Worm (Caenorhabditis elegans) whole organism, L1 larva: ENCODE data around the gene clec-6.

Experiments used
- C04F5.9 ChIP-seq: sonication (generic microtip); optimal IDR thresholded peaks from 2 replicates; lab custom pipeline; 2016; ENCODE audit warnings: missing genetic modification characterization, missing compliant biosample characterization
- C16A3.4 ChIP-seq: fragments of 150-350 bp; optimal IDR thresholded peaks from 2 replicates; lab custom pipeline; 2014; ENCODE audit warnings: missing biosample characterization, missing genetic modification characterization
- C34B4.2 ChIP-seq: sonication (generic microtip); optimal IDR thresholded peaks from 2 replicates; lab custom pipeline; 2017; ENCODE audit warnings: mild to moderate bottlenecking, missing genetic modification characterization, missing compliant biosample characterization
- aha-1 ChIP-seq: fragments of 150-350 bp; optimal IDR thresholded peaks from 2 replicates; lab custom pipeline; 2014; ENCODE audit warnings: missing biosample characterization, missing genetic modification characterization
- aly-2 ChIP-seq: fragments of 150-350 bp; optimal IDR thresholded peaks from 2 replicates; lab custom pipeline; 2014; ENCODE audit warnings: missing biosample characterization, missing genetic modification characterization
- ama-1 ChIP-seq: fragments of 150-350 bp; optimal IDR thresholded peaks from 2 replicates; lab custom pipeline; 2014
- blmp-1 ChIP-seq: fragments of 150-350 bp; optimal IDR thresholded peaks from 2 replicates; lab custom pipeline; 2014; ENCODE audit warnings: missing biosample characterization, missing genetic modification characterization
- ceh-88 ChIP-seq: fragments of 200-800 bp; sonication (Bioruptor generic); IDR thresholded peaks from 2 replicates; pipeline ENCODE4 v1.3.6; 2022; ENCODE audit warnings: missing genetic modification characterization, missing compliant biosample characterization
- dsc-1 ChIP-seq: sonication (generic microtip); optimal IDR thresholded peaks from 2 replicates; lab custom pipeline; 2016; ENCODE audit warnings: mild to moderate bottlenecking, missing genetic modification characterization, missing compliant biosample characterization
- efl-1 ChIP-seq, 4 experiments: fragments of 150-350 bp; optimal IDR thresholded peaks in 3 of 4; peaks in 1 of 4; 1 replicate in 1 of 4; 2 replicates in 3 of 4; lab custom pipeline; 2014; ENCODE audit warnings: missing biosample characterization in 2 of 4, missing genetic modification characterization in 2 of 4, missing genetic modification reagents in 2 of 4
- efl-3 ChIP-seq: fragments of 200-800 bp; sonication (Bioruptor generic); optimal IDR thresholded peaks from 2 replicates; lab custom pipeline; 2018; ENCODE audit warnings: mild to moderate bottlenecking, missing genetic modification characterization, missing compliant biosample characterization
- egl-13 ChIP-seq: sonication (generic microtip); optimal IDR thresholded peaks from 2 replicates; lab custom pipeline; 2016; ENCODE audit warnings: missing genotype, missing genetic modification reagents, missing genetic modification characterization, missing compliant biosample characterization
- elt-3 ChIP-seq, 6 experiments: fragments of 150-350 bp in 1 of 6; sonication (generic microtip); optimal IDR thresholded peaks; 2 replicates each; lab custom pipeline; 2017 to 2018; ENCODE audit warnings: missing biosample characterization in 6 of 6, missing genetic modification characterization in 6 of 6, inconsistent platforms in 1 of 6
- fkh-10 ChIP-seq: sonication (generic microtip); optimal IDR thresholded peaks from 2 replicates; lab custom pipeline; 2017; ENCODE audit warnings: missing biosample characterization, missing genetic modification reagents, missing genetic modification characterization
- lin-35 ChIP-seq, 2 experiments: fragments of 150-350 bp; optimal IDR thresholded peaks; 2 replicates each; lab custom pipeline; 2014; ENCODE audit warnings: missing biosample characterization in 2 of 2, missing genetic modification characterization in 2 of 2, missing genetic modification reagents in 2 of 2
- mab-9 ChIP-seq: fragments of 200-800 bp; sonication (Bioruptor generic); IDR thresholded peaks from 2 replicates; pipeline ENCODE4 v1.3.6; 2022; ENCODE audit warnings: missing genetic modification reagents, missing genetic modification characterization, missing compliant biosample characterization
- mef-2 ChIP-seq: fragments of 150-350 bp; optimal IDR thresholded peaks from 2 replicates; lab custom pipeline; 2014; ENCODE audit warnings: missing biosample characterization, missing genetic modification characterization
- mep-1 ChIP-seq: fragments of 150-350 bp; optimal IDR thresholded peaks from 2 replicates; lab custom pipeline; 2014; ENCODE audit warnings: missing biosample characterization, missing genetic modification characterization
- nhr-12 ChIP-seq: sonication (generic microtip); optimal IDR thresholded peaks from 2 replicates; lab custom pipeline; 2017; ENCODE audit warnings: missing biosample characterization, missing genetic modification characterization
- nhr-20 ChIP-seq: sonication (generic microtip); optimal IDR thresholded peaks from 2 replicates; lab custom pipeline; 2016; ENCODE audit warnings: mild to moderate bottlenecking, missing genetic modification characterization, missing compliant biosample characterization
- nhr-28 ChIP-seq: fragments of 150-350 bp; optimal IDR thresholded peaks from 2 replicates; lab custom pipeline; 2014; ENCODE audit warnings: missing biosample characterization, missing genetic modification characterization
- nhr-71 ChIP-seq: sonication (generic microtip); optimal IDR thresholded peaks from 2 replicates; lab custom pipeline; 2016; ENCODE audit warnings: mild to moderate bottlenecking, missing genetic modification characterization, moderate library complexity, missing compliant biosample characterization
- nhr-76 ChIP-seq: sonication (generic microtip); optimal IDR thresholded peaks from 2 replicates; lab custom pipeline; 2017; ENCODE audit warnings: missing biosample characterization, missing genetic modification characterization
- nhr-77 ChIP-seq: fragments of 150-350 bp; optimal IDR thresholded peaks from 2 replicates; lab custom pipeline; 2014; ENCODE audit warnings: missing biosample characterization, missing genetic modification characterization
- nhr-84 ChIP-seq: sonication (generic microtip); optimal IDR thresholded peaks from 2 replicates; lab custom pipeline; 2017; ENCODE audit warnings: missing biosample characterization, missing genetic modification characterization
- pax-3 ChIP-seq: fragments of 200-800 bp; sonication (Bioruptor generic); optimal IDR thresholded peaks from 2 replicates; lab custom pipeline; 2018; ENCODE audit warnings: mild to moderate bottlenecking, missing genetic modification characterization, moderate library complexity, missing compliant biosample characterization
- skn-1 ChIP-seq: fragments of 150-350 bp; optimal IDR thresholded peaks from 2 replicates; lab custom pipeline; 2014; ENCODE audit warnings: missing biosample characterization, missing genetic modification characterization
- snpc-4 ChIP-seq: fragments of 150-350 bp; optimal IDR thresholded peaks from 2 replicates; lab custom pipeline; 2014; ENCODE audit warnings: missing biosample characterization, missing genetic modification characterization
- snu-23 ChIP-seq: sonication (generic microtip); optimal IDR thresholded peaks from 2 replicates; lab custom pipeline; 2016; ENCODE audit warnings: missing genetic modification characterization, missing compliant biosample characterization
- sox-4 ChIP-seq: sonication (generic microtip); optimal IDR thresholded peaks from 2 replicates; lab custom pipeline; 2016; ENCODE audit warnings: missing genetic modification characterization, missing compliant biosample characterization
- swsn-7 ChIP-seq: sonication (generic microtip); optimal IDR thresholded peaks from 2 replicates; lab custom pipeline; 2016; ENCODE audit warnings: missing genetic modification characterization, missing compliant biosample characterization
- tlp-1 ChIP-seq: fragments of 150-350 bp; optimal IDR thresholded peaks from 2 replicates; lab custom pipeline; 2014; ENCODE audit warnings: missing biosample characterization, missing genetic modification characterization
- unc-62 ChIP-seq: fragments of 150-350 bp; optimal IDR thresholded peaks from 2 replicates; lab custom pipeline; 2014; ENCODE audit warnings: missing biosample characterization, missing genetic modification reagents, missing genetic modification characterization
- unc-98 ChIP-seq: fragments of 200-800 bp; sonication (Bioruptor generic); IDR thresholded peaks from 2 replicates; pipeline ENCODE4 v1.3.6; 2022; ENCODE audit warnings: missing genetic modification characterization, missing compliant biosample characterization
- vab-15 ChIP-seq: sonication (generic microtip); optimal IDR thresholded peaks from 2 replicates; lab custom pipeline; 2017; ENCODE audit warnings: missing genotype, mild to moderate bottlenecking, missing genetic modification characterization, missing compliant biosample characterization
- ztf-11 ChIP-seq, 2 experiments: sonication (generic microtip); optimal IDR thresholded peaks; 2 replicates each; lab custom pipeline; 2016 to 2017; ENCODE audit warnings: missing genetic modification characterization in 2 of 2, missing biosample characterization in 1 of 2, missing compliant biosample characterization in 1 of 2

The clec-6 gene

DNA sequence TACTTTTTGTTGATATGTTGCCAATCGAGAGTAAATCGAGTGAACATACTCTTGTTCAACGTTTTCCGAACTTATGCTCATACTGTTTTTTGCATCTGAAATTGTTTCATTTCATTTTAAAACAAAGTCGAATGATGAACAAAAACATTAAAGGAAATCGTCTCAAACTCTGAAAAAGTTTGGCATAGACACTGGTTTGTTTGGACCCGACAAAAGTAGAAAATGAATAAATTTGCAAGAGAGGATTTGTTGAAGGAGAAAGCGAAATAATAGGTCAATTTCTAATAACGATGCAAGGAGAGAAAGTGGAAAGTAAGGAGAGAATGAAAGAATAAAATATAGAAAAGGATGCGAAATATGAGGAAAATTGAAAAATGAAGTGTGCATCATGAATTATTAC, 12.6 kb downstream of the clec-6 start, which contains the start of gene C35D10.12:
C35D10.12 (minus strand) TSS at position 101 of the 400 bp plus-strand sequence.
- TF ChIP-seq efl-1 (optimal IDR thresholded peaks at IDR 0.05; lab: Kevin White, UChicago) (no peak), efl-1 (GFP tag; optimal IDR thresholded peaks at IDR 0.05 in 1 of 2; lab: Kevin White, UChicago) (peak in 1 of 2 experiments; percentile 31), nhr-84 (no peak)

DNA sequence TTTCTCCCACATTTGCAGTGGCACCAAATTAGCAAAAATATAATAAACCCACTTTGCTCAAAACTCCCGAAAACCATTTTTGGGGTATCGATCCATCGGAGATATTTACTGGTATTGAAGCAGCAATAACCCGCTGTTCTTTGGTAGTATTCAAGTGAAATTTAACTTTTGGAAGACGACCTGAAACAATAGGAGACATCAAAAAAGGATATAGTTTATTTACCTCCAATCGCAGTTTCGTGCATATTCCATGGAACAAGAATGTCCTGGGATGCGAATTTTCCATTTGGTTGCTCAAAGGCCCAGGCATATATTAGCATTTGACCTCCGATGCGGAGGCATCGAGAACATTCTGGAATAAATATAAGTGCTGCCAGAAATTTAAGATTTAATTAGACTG, 13.8 kb downstream of the clec-6 start:
- TF ChIP-seq blmp-1 (tag; lab: Kevin White, UChicago): no peak
- TF ChIP-seq nhr-77: no peak
- TF ChIP-seq nhr-71 (tag; lab: Kevin White, UChicago): no peak
- no peak for TF ChIP-seq mef-2 (tag; lab: Kevin White, UChicago)

- TF ChIP-seq vab-15 (tag; lab: Kevin White, UChicago) (no peak), fkh-10 (GFP tag; lab: Kevin White, UChicago) (no peak), lin-35 (GFP tag; optimal IDR thresholded peaks at IDR 0.05; lab: Kevin White, UChicago) (no peak), mef-2 (tag; lab: Kevin White, UChicago) (no peak), C04F5.9 (tag; lab: Kevin White, UChicago) (no peak), tlp-1 (no peak), C16A3.4 (tag; lab: Kevin White, UChicago) (no peak), C34B4.2 (no peak), snpc-4 (tag; lab: Kevin White, UChicago) (no peak), snu-23 (GFP tag; lab: Kevin White, UChicago) (no peak), aly-2 (tag; lab: Kevin White, UChicago) (no peak), aha-1 (tag; lab: Kevin White, UChicago) (no peak), nhr-76 (tag; lab: Kevin White, UChicago) (no peak), unc-98 (GFP tag; lab: Robert Waterston, UW) (no peak), skn-1 (tag; lab: Kevin White, UChicago) (no peak), sox-4 (no peak), nhr-28 (no peak), ztf-11 (tag; optimal IDR thresholded peaks at IDR 0.05; lab: Kevin White, UChicago) (no peak), egl-13 (tag; lab: Kevin White, UChicago) (no peak), nhr-71 (tag; lab: Kevin White, UChicago) (no peak)
Observed at ce11 chrIII:4870478-4870877, 16.8 kb downstream of the clec-6 start, which contains the start of gene gipc-1. Gene gipc-1 (plus strand): TSS chrIII:4870778.

ce11 chrIII:4868643-4869042, 18.6 kb downstream of the clec-6 start, which contains the start of the genes msd-4 and C35D10.3:
Gene msd-4 (minus strand): TSS chrIII:4868743.
Gene C35D10.3 (plus strand): TSS chrIII:4868921.
- TF ChIP-seq dsc-1 (tag; lab: Kevin White, UChicago): no peak
- TF ChIP-seq elt-3 (tag; optimal IDR thresholded peaks at IDR 0.05; lab: Kevin White, UChicago): no peak
- TF ChIP-seq ama-1 (lab: Kevin White, UChicago): no peak
- TF ChIP-seq, all 84 proteins: peak for 0

DNA sequence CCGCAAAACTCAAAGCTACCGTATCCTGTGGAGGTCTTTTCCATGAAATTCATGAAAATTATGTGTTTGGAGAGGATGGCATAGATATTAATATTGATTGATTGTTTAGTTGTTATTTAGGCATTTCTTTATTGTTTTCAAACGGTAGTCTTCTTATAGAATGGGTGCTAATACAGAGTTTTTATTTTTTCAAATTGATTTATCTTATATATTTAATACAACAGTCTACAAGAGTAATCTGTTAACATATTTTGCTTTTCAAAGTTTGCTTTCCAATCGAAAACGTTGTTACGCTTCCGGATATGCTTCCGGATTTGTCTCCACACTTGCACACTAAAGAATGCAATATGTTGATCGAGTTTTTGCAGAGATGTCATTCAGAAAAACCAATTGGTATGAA, 20.5 kb downstream of the clec-6 start, which contains the start of gene C35D10.17:
C35D10.17 (plus strand) TSS at position 301 of the 400 bp plus-strand sequence.
- TF ChIP-seq lin-35 (GFP tag; optimal IDR thresholded peaks at IDR 0.05; lab: Kevin White, UChicago) (no peak), pax-3 (tag; lab: Kevin White, UChicago) (no peak), fkh-10 (GFP tag; lab: Kevin White, UChicago) (no peak), nhr-12 (tag; lab: Kevin White, UChicago) (no peak), mep-1 (tag; lab: Kevin White, UChicago) (no peak), nhr-20 (tag; lab: Kevin White, UChicago) (no peak), blmp-1 (tag; lab: Kevin White, UChicago) (no peak), tlp-1 (no peak), mab-9 (no peak), ztf-11 (tag; optimal IDR thresholded peaks at IDR 0.05; lab: Kevin White, UChicago) (no peak)

DNA sequence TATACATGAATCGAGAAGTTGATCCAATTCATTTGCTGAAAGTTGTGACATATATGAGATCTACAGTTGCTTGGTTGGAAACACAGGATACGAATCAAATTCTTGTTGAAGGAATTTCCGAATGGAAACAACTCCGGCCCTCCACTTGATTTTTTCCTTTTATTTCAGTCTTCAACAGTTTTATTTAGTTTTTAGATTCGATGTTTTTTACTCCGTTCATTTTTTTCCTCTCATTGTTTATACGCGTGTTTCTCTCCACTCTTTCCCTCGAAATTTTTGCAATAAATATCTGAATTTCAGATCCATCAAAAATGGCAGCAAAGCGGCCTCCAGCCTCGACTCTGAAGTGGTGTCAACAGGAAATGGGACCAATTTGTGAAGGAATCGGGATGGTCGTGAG, 24.1 kb downstream of the clec-6 start, which contains the start of gene coq-8:
coq-8 (plus strand) TSS at position 301 of the 400 bp plus-strand sequence.
- TF ChIP-seq swsn-7 (no peak), skn-1 (tag; lab: Kevin White, UChicago) (no peak), unc-62 (no peak), efl-3 (GFP tag; lab: Kevin White, UChicago) (no peak), ceh-88 (GFP tag; lab: Robert Waterston, UW) (no peak)
